Fruit fly (Drosophila melanogaster): ENCODE results near the gene tap.

DNA sequence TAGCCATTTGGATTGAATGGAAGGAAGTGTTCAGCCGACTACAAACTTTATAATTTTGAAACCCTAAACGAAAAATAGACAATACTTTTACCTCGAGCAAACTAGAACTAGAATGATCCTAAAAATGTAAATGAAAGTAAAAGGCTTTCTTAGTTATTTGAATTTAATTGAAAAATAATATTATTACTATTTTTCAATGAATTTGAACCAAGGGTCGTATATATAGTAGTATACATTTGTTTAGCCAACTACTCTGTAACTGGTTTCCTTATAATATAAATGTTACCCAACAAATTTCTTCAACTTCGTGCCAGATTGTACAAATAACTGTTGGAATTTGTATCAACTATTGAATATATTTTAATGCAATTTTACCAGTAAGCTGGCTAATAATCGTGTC, 34.1 kb upstream of the tap start, which contains the start of gene CG13725:
- no peak for TF ChIP-seq CG1647 (GFP tag; optimal IDR thresholded peaks at IDR 0.05)
- TF ChIP-seq pan (optimal IDR thresholded peaks at IDR 0.05), result no peak
- no peak for TF ChIP-seq pan (GFP tag; optimal IDR thresholded peaks at IDR 0.05 in 1 of 2, IDR thresholded peaks at IDR 0.05 in 1 of 2)
- no peak for TF ChIP-seq CG15011 (GFP tag; optimal IDR thresholded peaks at IDR 0.05)
- TF ChIP-seq ems (GFP tag; optimal IDR thresholded peaks at IDR 0.05), result no peak
- TF ChIP-seq CG33213 (GFP tag; optimal IDR thresholded peaks at IDR 0.05), result no peak
- TF ChIP-seq CG3065 (GFP tag; optimal IDR thresholded peaks at IDR 0.05), result no peak
- no peak for TF ChIP-seq klu (GFP tag; IDR thresholded peaks at IDR 0.05)
- no peak for TF ChIP-seq ERR (GFP tag; optimal IDR thresholded peaks at IDR 0.05)
- TF ChIP-seq sc (optimal IDR thresholded peaks at IDR 0.05), result no peak
- no peak for TF ChIP-seq sc (GFP tag; optimal IDR thresholded peaks at IDR 0.05)
